Worm (Caenorhabditis elegans): ENCODE data around the gene K01A6.8.

The K01A6.8 gene

DNA sequence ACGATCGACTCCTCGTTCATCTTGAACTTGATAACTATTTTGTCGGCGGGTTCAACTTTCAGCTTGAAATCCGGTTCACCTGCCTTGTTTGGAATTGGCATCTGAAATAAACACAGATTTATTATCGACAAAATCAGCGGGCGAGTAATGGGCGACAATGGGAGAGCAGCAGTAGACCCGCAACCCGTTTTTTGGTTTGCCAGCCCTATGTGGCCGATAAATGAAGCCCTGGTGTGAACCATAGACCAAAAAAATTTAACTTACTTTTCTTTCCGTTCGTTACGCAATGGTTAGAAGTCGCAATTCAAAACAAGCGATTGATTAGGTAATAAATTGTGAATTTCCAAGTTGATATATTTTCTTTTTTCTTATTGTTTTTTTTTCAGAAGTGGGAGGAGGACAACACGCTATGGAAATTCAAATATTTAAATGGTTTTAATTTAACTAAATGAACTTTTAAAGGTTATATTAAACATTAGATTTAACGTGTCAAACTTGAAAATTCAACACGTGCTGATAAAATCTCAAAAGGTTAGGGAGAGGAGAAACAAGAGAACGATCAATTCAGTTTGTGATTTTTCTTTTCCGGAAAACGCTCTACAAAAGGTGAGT is 33.4 kb downstream of the K01A6.8 start, which contains the start of the genes T22B3.3 and alg-3:
Gene T22B3.3, minus strand, starts transcription at position 101 of the 612 bp plus-strand sequence.
Gene alg-3, plus strand, starts transcription at position 562 of the 612 bp plus-strand sequence.
- no peak for TF ChIP-seq sptf-1 (tag; optimal IDR thresholded peaks at IDR 0.05)
- TF ChIP-seq mab-5 (tag; optimal IDR thresholded peaks at IDR 0.05), result no peak
- TF ChIP-seq ham-2 (GFP tag; optimal IDR thresholded peaks at IDR 0.05), result no peak
- no peak for TF ChIP-seq nhr-12 (tag; optimal IDR thresholded peaks at IDR 0.05)
- no peak for TF ChIP-seq ceh-83 (GFP tag; optimal IDR thresholded peaks at IDR 0.05)
- TF ChIP-seq elt-3 (tag; optimal IDR thresholded peaks at IDR 0.05), result no peak
- no peak for TF ChIP-seq nhr-76 (tag; optimal IDR thresholded peaks at IDR 0.05)
- TF ChIP-seq bed-3 (GFP tag; optimal IDR thresholded peaks at IDR 0.05), result no peak
- no peak for TF ChIP-seq mls-2 (tag; optimal IDR thresholded peaks at IDR 0.05)
- no peak for TF ChIP-seq lin-13 (tag; optimal IDR thresholded peaks at IDR 0.05)
- no peak for TF ChIP-seq elt-1 (tag; optimal IDR thresholded peaks at IDR 0.05; ENCODE audit: borderline replicate concordance, insufficient read depth)
- TF ChIP-seq M03D4.4 (tag; optimal IDR thresholded peaks at IDR 0.05), result no peak
- TF ChIP-seq nhr-28 (tag; optimal IDR thresholded peaks at IDR 0.05), result no peak
- no peak for TF ChIP-seq mep-1 (tag; optimal IDR thresholded peaks at IDR 0.05)
- no peak for TF ChIP-seq unc-39 (tag; optimal IDR thresholded peaks at IDR 0.05)
- TF ChIP-seq ztf-11 (tag; optimal IDR thresholded peaks at IDR 0.05), result no peak
- no peak for TF ChIP-seq drap-1 (GFP tag; optimal IDR thresholded peaks at IDR 0.05)
- no peak for TF ChIP-seq sem-2 (GFP tag; optimal IDR thresholded peaks at IDR 0.05)

DNA sequence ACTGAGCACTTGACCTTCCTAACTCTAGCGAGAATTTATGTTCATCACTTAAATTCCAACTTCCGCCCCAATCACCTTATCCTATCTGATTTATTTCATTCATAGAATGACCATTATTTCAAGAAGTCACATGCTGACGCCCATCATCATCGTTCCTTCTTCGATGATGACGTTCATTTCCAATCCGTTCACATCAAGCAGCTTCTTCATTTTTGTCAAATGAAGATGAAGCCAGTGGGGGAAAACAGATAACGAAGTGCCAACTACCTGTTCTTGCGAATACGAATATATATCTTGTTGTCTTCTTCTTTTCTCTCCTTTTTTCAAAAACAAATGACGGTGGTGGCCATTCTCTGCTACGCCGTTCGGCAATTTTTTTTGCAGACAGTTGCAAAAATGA is 35.3 kb downstream of the K01A6.8 start:
- TF ChIP-seq bed-3 (GFP tag; optimal IDR thresholded peaks at IDR 0.05) (no peak), pha-4 (tag; optimal IDR thresholded peaks at IDR 0.05) (no peak)

DNA sequence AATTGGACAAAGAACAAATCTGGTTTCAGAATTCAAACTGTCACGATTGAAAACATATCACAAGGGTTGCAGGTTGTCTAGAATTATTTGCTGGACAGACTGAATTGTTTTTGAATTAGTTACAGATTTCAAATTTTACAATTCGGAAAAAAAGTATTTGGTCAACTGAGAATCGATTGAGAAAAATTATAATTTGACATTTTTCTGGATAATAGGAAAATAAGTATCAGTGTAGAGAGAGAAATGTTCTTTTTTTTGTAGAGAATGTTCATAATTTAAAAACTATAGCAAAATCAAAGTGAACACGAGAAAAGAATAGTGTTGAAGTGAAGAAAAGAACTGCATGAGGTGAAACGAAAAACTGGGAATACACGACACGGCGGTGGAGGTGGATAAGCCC is 36.4 kb downstream of the K01A6.8 start, which contains the start of gene dpy-20:
Gene dpy-20, minus strand, starts transcription at position 101 of the 400 bp plus-strand sequence.
- TF ChIP-seq blmp-1 (tag; optimal IDR thresholded peaks at IDR 0.05), result no peak

DNA sequence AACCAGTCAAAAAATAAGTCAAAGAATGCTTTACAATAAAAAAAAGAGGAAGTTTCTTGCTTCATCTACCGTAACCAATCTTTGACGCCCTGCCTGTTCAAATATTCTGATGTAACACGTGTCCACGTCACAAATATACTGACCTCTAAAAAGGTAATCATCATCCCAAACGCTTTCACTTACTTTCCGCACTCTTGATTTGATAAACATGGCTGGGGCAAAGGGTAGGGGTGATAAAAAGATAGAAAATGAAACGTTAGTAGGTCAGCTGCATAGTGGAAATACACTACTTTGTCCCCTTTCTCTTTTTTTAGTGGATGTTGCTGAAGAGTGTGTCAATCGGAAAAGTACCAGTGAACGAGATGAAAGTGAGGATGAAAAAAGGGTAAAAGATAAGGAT is 37.1 kb downstream of the K01A6.8 start:
- peak; percentile 83 for TF ChIP-seq blmp-1 (tag; optimal IDR thresholded peaks at IDR 0.05)
- TF ChIP-seq unc-62 (GFP tag; optimal IDR thresholded peaks at IDR 0.05), result no peak

DNA sequence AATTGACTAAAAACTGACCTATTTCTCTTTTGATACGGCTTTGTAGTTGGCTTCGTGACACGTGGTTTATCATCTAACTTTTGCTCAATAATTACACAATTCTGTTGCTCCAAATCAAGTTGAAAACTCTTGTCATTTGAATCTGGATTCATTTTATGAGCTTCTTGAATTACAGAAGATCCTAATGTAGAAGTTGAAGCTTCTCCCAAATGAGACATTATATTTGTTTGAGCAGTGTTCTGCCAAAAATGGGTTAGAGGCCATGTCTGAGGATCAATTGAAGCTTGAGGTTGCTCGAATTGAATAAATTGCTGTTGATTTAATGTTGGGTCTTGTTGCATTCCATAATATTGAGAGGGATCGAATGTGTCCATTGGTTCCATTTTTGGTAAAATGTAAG is 39.7 kb downstream of the K01A6.8 start:
- TF ChIP-seq nhr-2 (tag; optimal IDR thresholded peaks at IDR 0.05) (no peak), blmp-1 (tag; optimal IDR thresholded peaks at IDR 0.05) (peak; percentile 18)

DNA sequence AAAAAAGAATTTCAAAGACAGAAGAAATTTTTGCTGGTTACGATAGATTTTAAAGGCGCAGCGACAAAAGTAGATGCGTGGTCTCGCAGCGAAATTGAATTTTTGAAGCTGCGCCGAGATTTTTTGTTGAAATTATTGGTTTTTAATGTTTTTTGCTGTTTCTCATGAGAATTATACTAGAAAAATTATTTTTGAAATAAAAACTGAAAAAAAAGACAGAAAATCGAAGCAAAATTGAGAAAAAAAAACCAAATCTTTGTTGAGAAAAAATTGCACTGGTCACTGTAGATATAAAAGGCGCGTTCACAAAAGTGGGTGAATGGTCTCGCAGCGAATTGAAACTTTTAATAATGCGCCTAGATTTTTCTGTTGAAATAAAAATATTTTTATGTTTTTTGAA is 41.5 kb downstream of the K01A6.8 start:
- no peak for TF ChIP-seq ham-2 (GFP tag; optimal IDR thresholded peaks at IDR 0.05)
- no peak for TF ChIP-seq nhr-28 (tag; optimal IDR thresholded peaks at IDR 0.05)
- TF ChIP-seq zip-8 (tag; optimal IDR thresholded peaks at IDR 0.05), result no peak
- TF ChIP-seq mab-5 (tag; optimal IDR thresholded peaks at IDR 0.05), result no peak
- no peak for TF ChIP-seq cnd-1 (tag; optimal IDR thresholded peaks at IDR 0.05)
- TF ChIP-seq elt-1 (tag; optimal IDR thresholded peaks at IDR 0.05; ENCODE audit: borderline replicate concordance, insufficient read depth), result no peak
- TF ChIP-seq ces-1 (GFP tag; optimal IDR thresholded peaks at IDR 0.05), result no peak
- TF ChIP-seq bed-3 (GFP tag; optimal IDR thresholded peaks at IDR 0.05), result no peak
- no peak for TF ChIP-seq blmp-1 (tag; optimal IDR thresholded peaks at IDR 0.05)
- TF ChIP-seq ztf-11 (tag; optimal IDR thresholded peaks at IDR 0.05), result no peak

DNA sequence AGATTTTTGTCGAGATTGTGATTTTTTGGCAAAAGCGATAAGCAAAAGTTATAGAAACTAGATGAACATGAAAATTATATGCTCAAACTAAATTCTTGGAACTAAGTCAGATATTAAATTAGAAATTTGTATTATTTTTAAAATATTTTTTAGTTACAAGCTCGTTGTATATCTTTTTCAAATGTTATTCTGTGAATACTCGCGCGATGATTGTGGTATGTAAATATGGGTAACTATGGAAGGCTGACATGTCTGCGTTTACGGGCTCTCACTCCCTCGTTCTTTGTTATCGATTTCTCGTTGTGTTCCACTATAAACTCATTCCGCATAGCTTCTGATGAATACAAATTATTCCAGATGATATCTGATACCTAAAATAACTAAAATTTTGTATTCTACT is 43.0 kb downstream of the K01A6.8 start, which contains the start of gene ZK792.7:
Gene ZK792.7, plus strand, starts transcription at position 301 of the 400 bp plus-strand sequence.
- peak; percentile 55 for TF ChIP-seq pha-4 (tag; optimal IDR thresholded peaks at IDR 0.05)
- peak; percentile 44 for TF ChIP-seq ces-1 (GFP tag; optimal IDR thresholded peaks at IDR 0.05)
- no peak for TF ChIP-seq hlh-1 (tag; optimal IDR thresholded peaks at IDR 0.05)
- no peak for TF ChIP-seq nhr-76 (tag; optimal IDR thresholded peaks at IDR 0.05)
- no peak for TF ChIP-seq lin-32 (GFP tag; optimal IDR thresholded peaks at IDR 0.05)
